Fruit fly (Drosophila melanogaster) whole organism, embryonic: ENCODE data around the gene alphaKap4.
A peak's percentile ranks its signal among the peaks of the same experiment; 100 is the strongest.

Experiments
- Bgb ChIP-seq: fragments of 200-800 bp; sonication (Bioruptor generic); IDR thresholded peaks from 2 replicates; pipeline ENCODE4 v1.3.6; 2022; ENCODE audit warnings: missing biosample characterization, missing genetic modification characterization; ENCODE audit not compliant: partially characterized antibody
- CG10274 ChIP-seq: fragments of 200-800 bp; sonication (Bioruptor generic); optimal IDR thresholded peaks from 3 replicates; lab custom pipeline; 2017; ENCODE audit warnings: missing biosample characterization, mild to moderate bottlenecking, missing genetic modification characterization
- CG11504 ChIP-seq: fragments of 200-800 bp; sonication (Bioruptor generic); optimal IDR thresholded peaks from 3 replicates; lab custom pipeline; 2019; ENCODE audit warnings: missing biosample characterization, mild to moderate bottlenecking, missing genetic modification characterization, moderate library complexity
- CG12299 ChIP-seq: fragments of 200-800 bp; sonication (Bioruptor generic); optimal IDR thresholded peaks from 2 replicates; lab custom pipeline; 2018; ENCODE audit warnings: missing biosample characterization, mild to moderate bottlenecking, missing genetic modification characterization
- CG14014 ChIP-seq: fragments of 200-800 bp; sonication (Bioruptor generic); IDR thresholded peaks from 2 replicates; pipeline ENCODE4 v1.3.6; 2022; ENCODE audit warnings: missing biosample characterization, missing genetic modification characterization
- CG1792 ChIP-seq: fragments of 200-800 bp; sonication (Bioruptor generic); optimal IDR thresholded peaks from 2 replicates; lab custom pipeline; 2016; ENCODE audit warnings: missing biosample characterization, missing genetic modification characterization
- CG2129 ChIP-seq: fragments of 200-800 bp; sonication (Bioruptor generic); IDR thresholded peaks from 2 replicates; pipeline ENCODE4 v1.3.6; 2022; ENCODE audit warnings: missing biosample characterization, missing genetic modification characterization; ENCODE audit not compliant: partially characterized antibody
- CG2712 ChIP-seq: fragments of 200-800 bp; optimal IDR thresholded peaks from 3 replicates; lab custom pipeline; 2019; ENCODE audit warnings: missing biosample characterization, mild to moderate bottlenecking, missing genetic modification characterization, moderate library complexity
- CG30431 ChIP-seq: fragments of 200-800 bp; sonication (Bioruptor generic); optimal IDR thresholded peaks from 2 replicates; lab custom pipeline; 2017; ENCODE audit warnings: missing biosample characterization, missing genetic modification characterization
- CG31365 ChIP-seq: fragments of 200-800 bp; sonication (Bioruptor generic); optimal IDR thresholded peaks from 2 replicates; lab custom pipeline; 2018; ENCODE audit warnings: missing biosample characterization, mild to moderate bottlenecking, missing genetic modification characterization
- CG32772 ChIP-seq: fragments of 200-800 bp; sonication (Bioruptor generic); IDR thresholded peaks from 2 replicates; pipeline ENCODE4 v1.3.6; 2022; ENCODE audit warnings: missing biosample characterization, missing genetic modification characterization
- CG34224 ChIP-seq: fragments of 200-800 bp; sonication (Bioruptor generic); IDR thresholded peaks from 3 replicates; pipeline ENCODE4 v1.3.6; 2022; ENCODE audit warnings: missing biosample characterization, missing genetic modification characterization; ENCODE audit not compliant: partially characterized antibody
- CG4424 ChIP-seq: fragments of 200-800 bp; sonication (Bioruptor generic); optimal IDR thresholded peaks from 3 replicates; lab custom pipeline; 2016; ENCODE audit warnings: missing biosample characterization, missing genetic modification characterization
- CG5953 ChIP-seq: fragments of 200-800 bp; sonication (Bioruptor generic); IDR thresholded peaks from 2 replicates; pipeline ENCODE4 v1.3.6; 2022; ENCODE audit warnings: missing biosample characterization, missing genetic modification characterization
- CG6765 ChIP-seq: fragments of 200-800 bp; sonication (Bioruptor generic); optimal IDR thresholded peaks from 3 replicates; lab custom pipeline; 2017; ENCODE audit warnings: missing biosample characterization, mild to moderate bottlenecking, missing genetic modification characterization
- CG6791 ChIP-seq: fragments of 200-800 bp; sonication (Bioruptor generic); IDR thresholded peaks from 3 replicates; pipeline ENCODE4 v1.3.6; 2022; ENCODE audit warnings: missing biosample characterization, missing genetic modification characterization; ENCODE audit not compliant: partially characterized antibody
- CG7786 ChIP-seq: fragments of 200-800 bp; sonication (Bioruptor generic); optimal IDR thresholded peaks from 2 replicates; lab custom pipeline; 2016; ENCODE audit warnings: missing biosample characterization, missing genetic modification characterization
- CG8944 ChIP-seq: fragments of 200-800 bp; sonication (Bioruptor generic); optimal IDR thresholded peaks from 3 replicates; lab custom pipeline; 2016; ENCODE audit warnings: missing biosample characterization, missing genetic modification characterization
- CTCF ChIP-seq: fragments of 200-800 bp; sonication (Bioruptor generic); optimal IDR thresholded peaks from 2 replicates; lab custom pipeline; 2017; ENCODE audit warnings: missing biosample characterization, mild to moderate bottlenecking, missing genetic modification characterization, moderate library complexity
- D ChIP-seq, 2 experiments: fragments of 200-800 bp in 1 of 2; fragments of >200 bp in 1 of 2; sonication (Bioruptor generic) in 1 of 2; optimal IDR thresholded peaks; 2 replicates in 1 of 2; 3 replicates in 1 of 2; lab custom pipeline; 2017; ENCODE audit warnings: mild to moderate bottlenecking in 1 of 2, missing biosample characterization in 1 of 2, missing genetic modification characterization in 1 of 2, missing genetic modification reagents in 1 of 2
- Ets65A ChIP-seq: fragments of 200-800 bp; sonication (Bioruptor generic); peaks from one replicate; lab custom pipeline; 2016; ENCODE audit warnings: missing biosample characterization, missing genetic modification characterization
- Hr3 ChIP-seq: fragments of 200-800 bp; sonication (Bioruptor generic); optimal IDR thresholded peaks from 3 replicates; lab custom pipeline; 2016; ENCODE audit warnings: missing biosample characterization, missing genetic modification characterization
- Hr51 ChIP-seq, 2 experiments: fragments of 200-800 bp; sonication (Bioruptor generic); optimal IDR thresholded peaks; 2 replicates in 1 of 2; 3 replicates in 1 of 2; lab custom pipeline; 2016 to 2018; ENCODE audit warnings: missing biosample characterization in 2 of 2, missing genetic modification characterization in 2 of 2, mild to moderate bottlenecking in 1 of 2, moderate library complexity in 1 of 2
- Hsf ChIP-seq: fragments of 200-800 bp; sonication (Bioruptor generic); optimal IDR thresholded peaks from 3 replicates; lab custom pipeline; 2016; ENCODE audit warnings: missing biosample characterization, missing genetic modification characterization
- Lhr ChIP-seq: fragments of 200-800 bp; sonication (Bioruptor generic); optimal IDR thresholded peaks from 3 replicates; lab custom pipeline; 2017; ENCODE audit warnings: mild to moderate bottlenecking, missing biosample characterization, missing genetic modification reagents, missing genetic modification characterization
- Nf-YC ChIP-seq: fragments of 200-800 bp; optimal IDR thresholded peaks from 3 replicates; lab custom pipeline; 2019; ENCODE audit warnings: missing biosample characterization, mild to moderate bottlenecking, missing genetic modification characterization, moderate library complexity
- Stat92E ChIP-seq, 3 experiments: fragments of >200 bp in 2 of 3; fragments of 200-800 bp in 1 of 3; sonication (Bioruptor generic) in 1 of 3; optimal IDR thresholded peaks; 2 replicates each; lab custom pipeline; 2017 to 2019; ENCODE audit warnings: missing biosample characterization in 3 of 3, missing genetic modification characterization in 3 of 3, mild to moderate bottlenecking in 1 of 3, moderate library complexity in 1 of 3
- Trl ChIP-seq, 3 experiments: fragments of >200 bp in 2 of 3; fragments of 200-800 bp in 1 of 3; sonication (Bioruptor generic) in 1 of 3; optimal IDR thresholded peaks; 2 replicates in 1 of 3; 3 replicates in 2 of 3; lab custom pipeline; 2016 to 2017; ENCODE audit warnings: missing biosample characterization in 1 of 3, missing genetic modification characterization in 1 of 3
- ab ChIP-seq: fragments of 200-800 bp; sonication (Bioruptor generic); optimal IDR thresholded peaks from 2 replicates; lab custom pipeline; 2016; ENCODE audit warnings: missing biosample characterization, missing genetic modification characterization
- abd-A ChIP-seq: fragments of 200-800 bp; sonication (Bioruptor generic); optimal IDR thresholded peaks from 3 replicates; lab custom pipeline; 2019; ENCODE audit warnings: missing biosample characterization, mild to moderate bottlenecking, missing genetic modification characterization, moderate library complexity
- amos ChIP-seq: fragments of 200-800 bp; sonication (Bioruptor generic); IDR thresholded peaks from 2 replicates; pipeline ENCODE4 v1.3.6; 2022; ENCODE audit warnings: missing biosample characterization, missing genetic modification characterization; ENCODE audit not compliant: partially characterized antibody
- bab2 ChIP-seq: fragments of 200-800 bp; sonication (Bioruptor generic); optimal IDR thresholded peaks from 2 replicates; lab custom pipeline; 2016; ENCODE audit warnings: missing biosample characterization, missing genetic modification characterization
- btn ChIP-seq: fragments of 200-800 bp; sonication (Bioruptor generic); optimal IDR thresholded peaks from 2 replicates; lab custom pipeline; 2016; ENCODE audit warnings: missing biosample characterization, missing genetic modification characterization
- chinmo ChIP-seq: fragments of 200-800 bp; sonication (Bioruptor generic); IDR thresholded peaks from 4 replicates; pipeline ENCODE4 v1.3.6; 2022; ENCODE audit warnings: missing biosample characterization, missing genetic modification characterization; ENCODE audit not compliant: partially characterized antibody
- dysf ChIP-seq: fragments of 200-800 bp; sonication (Bioruptor generic); IDR thresholded peaks from 3 replicates; pipeline ENCODE4 v1.3.6; 2022; ENCODE audit warnings: missing biosample characterization, missing genetic modification characterization
- eve ChIP-seq, 2 experiments: fragments of >200 bp; optimal IDR thresholded peaks; 2 replicates each; lab custom pipeline; 2017; ENCODE audit warnings: missing biosample characterization in 2 of 2, missing genetic modification characterization in 2 of 2
- gcm2 ChIP-seq: fragments of 200-800 bp; sonication (Bioruptor generic); optimal IDR thresholded peaks from 2 replicates; lab custom pipeline; 2016; ENCODE audit warnings: missing biosample characterization, missing genetic modification characterization
- kah ChIP-seq: fragments of 200-800 bp; sonication (Bioruptor generic); optimal IDR thresholded peaks from 2 replicates; lab custom pipeline; 2018; ENCODE audit warnings: missing biosample characterization, mild to moderate bottlenecking, missing genetic modification characterization
- kni ChIP-seq: fragments of 200-800 bp; sonication (Bioruptor generic); optimal IDR thresholded peaks from 3 replicates; lab custom pipeline; 2017; ENCODE audit warnings: mild to moderate bottlenecking, missing biosample characterization, missing genetic modification reagents, missing genetic modification characterization
- lmd ChIP-seq: fragments of 200-800 bp; sonication (Bioruptor generic); IDR thresholded peaks from 2 replicates; pipeline ENCODE4 v1.3.6; 2022; ENCODE audit warnings: missing biosample characterization, missing genetic modification characterization
- peb ChIP-seq: fragments of 200-800 bp; sonication (Bioruptor generic); IDR thresholded peaks from 2 replicates; pipeline ENCODE4 v1.3.6; 2022; ENCODE audit warnings: missing biosample characterization, missing genetic modification characterization
- pros ChIP-seq: fragments of 200-800 bp; sonication (Bioruptor generic); optimal IDR thresholded peaks from 3 replicates; lab custom pipeline; 2019; ENCODE audit warnings: missing biosample characterization, mild to moderate bottlenecking, missing genetic modification characterization, moderate library complexity
- sens ChIP-seq: fragments of 200-800 bp; sonication (Bioruptor generic); peaks from one replicate; lab custom pipeline; 2016; ENCODE audit warnings: missing biosample characterization, missing genetic modification characterization
- sens-2 ChIP-seq: fragments of 200-800 bp; sonication (Bioruptor generic); IDR thresholded peaks from 2 replicates; pipeline ENCODE4 v1.3.6; 2022; ENCODE audit warnings: missing biosample characterization, missing genetic modification characterization
- sima ChIP-seq: fragments of 200-800 bp; sonication (Bioruptor generic); optimal IDR thresholded peaks from 2 replicates; lab custom pipeline; 2016; ENCODE audit warnings: missing biosample characterization, missing genetic modification characterization
- sqz ChIP-seq: fragments of 200-800 bp; sonication (Bioruptor generic); optimal IDR thresholded peaks from 3 replicates; lab custom pipeline; 2018; ENCODE audit warnings: missing biosample characterization, mild to moderate bottlenecking, missing genetic modification characterization
- stwl ChIP-seq: fragments of 200-800 bp; sonication (Bioruptor generic); optimal IDR thresholded peaks from 3 replicates; lab custom pipeline; 2018; ENCODE audit warnings: missing biosample characterization, mild to moderate bottlenecking, missing genetic modification characterization, moderate library complexity
- tio ChIP-seq: fragments of 200-800 bp; sonication (Bioruptor generic); optimal IDR thresholded peaks from 2 replicates; lab custom pipeline; 2017; ENCODE audit warnings: missing biosample characterization, missing genetic modification characterization, inconsistent platforms
- zfh1 ChIP-seq: fragments of 200-800 bp; sonication (Bioruptor generic); IDR thresholded peaks from 3 replicates; pipeline ENCODE4 v1.3.6; 2022; ENCODE audit warnings: missing biosample characterization, missing genetic modification characterization

Gene alphaKap4

dm6 chr3L:5966850-5967418 lies 43.9 kb downstream of the alphaKap4 start:
- TF ChIP-seq btn (GFP tag; lab: Kevin White, UChicago) = no peak
- no peak for TF ChIP-seq CG31365 (tag; lab: Kevin White, UChicago)
- TF ChIP-seq CG12299 (tag; lab: Kevin White, UChicago) = no peak
- TF ChIP-seq CTCF = peak; percentile 76
- TF ChIP-seq CG5953 (GFP tag; lab: Robert Waterston, UW) = no peak
- TF ChIP-seq CG11504 (tag; lab: Kevin White, UChicago) = peak; percentile 99
- TF ChIP-seq CG6791 (GFP tag; lab: Robert Waterston, UW) = no peak
- TF ChIP-seq Lhr (GFP tag; lab: Kevin White, UChicago) = no peak
- TF ChIP-seq Hsf (GFP tag; lab: Kevin White, UChicago) = no peak
- no peak for TF ChIP-seq CG10274 (GFP tag; lab: Kevin White, UChicago)
- TF ChIP-seq Stat92E (GFP tag; optimal IDR thresholded peaks at IDR 0.05; lab: Kevin White, UChicago) = peak in 1 of 3 experiments; percentile 6
- TF ChIP-seq CG6765 = no peak
- no peak for TF ChIP-seq CG2129 (GFP tag; lab: Robert Waterston, UW)
- TF ChIP-seq sqz (GFP tag; lab: Kevin White, UChicago) = no peak
- TF ChIP-seq lmd (GFP tag; lab: Robert Waterston, UW) = no peak
- no peak for TF ChIP-seq ab (GFP tag; lab: Kevin White, UChicago)
- TF ChIP-seq amos (GFP tag; lab: Robert Waterston, UW) = peak; percentile 15; the same call in 1 of the 2 replicates
- TF ChIP-seq peb (GFP tag; lab: Robert Waterston, UW) = no peak
- no peak for TF ChIP-seq tio
- TF ChIP-seq pros (GFP tag; lab: Kevin White, UChicago) = no peak
- peak; percentile 6 for TF ChIP-seq CG2712 (tag; lab: Kevin White, UChicago)
- no peak for TF ChIP-seq sens-2 (GFP tag; lab: Robert Waterston, UW)
- TF ChIP-seq stwl (tag; lab: Kevin White, UChicago) = peak; percentile 38
- no peak for TF ChIP-seq CG7786 (GFP tag; lab: Kevin White, UChicago)
- no peak for TF ChIP-seq bab2
- TF ChIP-seq Bgb (GFP tag; lab: Robert Waterston, UW) = peak; percentile 34; the same call in 1 of the 2 replicates
- peak; percentile 30 for TF ChIP-seq sens (GFP tag; lab: Kevin White, UChicago)
- peak; percentile 6 for TF ChIP-seq D (optimal IDR thresholded peaks at IDR 0.05; lab: Kevin White, UChicago)
- TF ChIP-seq D (GFP tag; optimal IDR thresholded peaks at IDR 0.05; lab: Kevin White, UChicago) = no peak

- TF ChIP-seq abd-A (tag; lab: Kevin White, UChicago) (no peak), sqz (GFP tag; lab: Kevin White, UChicago) (no peak), CG32772 (GFP tag; lab: Robert Waterston, UW) (0 out of 2 replicates have a peak, but pooled peaks have one; percentile 14), sima (GFP tag; lab: Kevin White, UChicago) (no peak), kah (GFP tag; lab: Kevin White, UChicago) (no peak), chinmo (GFP tag; lab: Robert Waterston, UW) (no peak), gcm2 (GFP tag; lab: Kevin White, UChicago) (no peak), Ets65A (GFP tag; lab: Kevin White, UChicago) (peak; percentile 92), kni (GFP tag; lab: Kevin White, UChicago) (no peak), sens (GFP tag; lab: Kevin White, UChicago) (peak; percentile 82), Trl (optimal IDR thresholded peaks at IDR 0.05; lab: Kevin White, UChicago) (no peak), Trl (GFP tag; optimal IDR thresholded peaks at IDR 0.05; lab: Kevin White, UChicago) (no peak), CG4424 (no peak), zfh1 (GFP tag; lab: Robert Waterston, UW) (peak; percentile 65; the same call in 2 of the 3 replicates), eve (GFP tag; optimal IDR thresholded peaks at IDR 0.05; lab: Kevin White, UChicago) (no peak), Nf-YC (tag; lab: Kevin White, UChicago) (no peak), CG14014 (GFP tag; lab: Robert Waterston, UW) (no peak), CG30431 (no peak), CG8944 (GFP tag; lab: Kevin White, UChicago) (no peak), CG34224 (GFP tag; lab: Robert Waterston, UW) (no peak), dysf (GFP tag; lab: Robert Waterston, UW) (no peak), Hr51 (GFP tag; optimal IDR thresholded peaks at IDR 0.05; lab: Kevin White, UChicago) (no peak), CG1792 (no peak), CG2712 (tag; lab: Kevin White, UChicago) (peak; percentile 19), Hr3 (GFP tag; lab: Kevin White, UChicago) (no peak)
Measured at dm6 chr3L:5964399-5964798, 46.4 kb downstream of the alphaKap4 start.
